Fruit fly (Drosophila melanogaster): ENCODE results near the gene for.

- TF ChIP-seq Dll (optimal IDR thresholded peaks at IDR 0.05) (no peak), pan (optimal IDR thresholded peaks at IDR 0.05) (no peak), usp (GFP tag; optimal IDR thresholded peaks at IDR 0.05) (no peak), psq (optimal IDR thresholded peaks at IDR 0.05) (no peak), CG8478 (optimal IDR thresholded peaks at IDR 0.05) (no peak), EcR (GFP tag; optimal IDR thresholded peaks at IDR 0.05) (no peak)
Observed at dm6 chr2L:3669675-3670074, 12.9 kb upstream of the for start, which contains the start of gene Sfp24Bb.

All from whole organism.